Worm (Caenorhabditis elegans): ENCODE results near the gene glb-30.

ce11 chrIII:1682262-1682661 is 13.8 kb upstream of the glb-30 start:
- TF ChIP-seq him-1 (tag; optimal IDR thresholded peaks at IDR 0.05) (no peak), dao-5 (tag; optimal IDR thresholded peaks at IDR 0.05) (no peak)

All from whole organism, L4/young adult.